Fruit fly (Drosophila melanogaster): ENCODE results near the gene CG12099.

The CG12099 gene

DNA sequence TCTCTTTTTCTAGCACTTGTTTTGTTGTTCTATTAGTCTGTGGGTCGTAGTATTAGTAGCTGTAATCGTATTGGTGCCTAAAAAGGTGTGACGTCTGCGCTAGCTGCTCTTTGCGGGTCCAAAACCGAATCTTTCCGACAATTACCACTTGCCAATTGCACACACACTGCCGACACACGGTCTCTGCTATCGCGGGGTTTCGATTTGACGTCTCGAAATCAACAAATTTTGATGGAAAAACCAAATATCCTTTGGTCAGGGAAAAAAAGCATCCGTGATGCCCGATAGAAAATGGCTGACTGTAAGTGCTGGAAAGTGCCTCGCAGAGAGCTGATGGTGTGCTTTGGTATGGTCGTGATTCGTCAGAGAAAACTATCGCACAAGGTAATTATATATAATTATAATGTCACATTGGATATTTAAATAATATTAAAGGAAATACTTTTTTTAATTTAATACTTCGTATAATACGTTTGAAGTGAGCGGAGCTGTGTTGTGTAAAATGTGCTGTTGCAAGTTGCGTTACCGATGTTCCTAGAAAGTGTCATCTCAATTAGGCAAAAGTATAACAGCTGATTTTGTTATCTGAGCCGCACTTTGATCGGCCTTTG lies at the start of gene CG12099, which contains the start of gene Pex10 (continued):
- TF ChIP-seq Fer1 (GFP tag; optimal IDR thresholded peaks at IDR 0.05) (peak; percentile 80), CG16779 (GFP tag; IDR thresholded peaks at IDR 0.05) (peak; percentile 83), sna (GFP tag; IDR thresholded peaks at IDR 0.05; ENCODE audit: partially characterized antibody) (peak; percentile 95), CG12744 (GFP tag; optimal IDR thresholded peaks at IDR 0.05) (peak; percentile 28), CG6683 (GFP tag; optimal IDR thresholded peaks at IDR 0.05) (peak; percentile 59), mirr (GFP tag; optimal IDR thresholded peaks at IDR 0.05) (peak; percentile 79), CG1832 (GFP tag; optimal IDR thresholded peaks at IDR 0.05) (no peak), psq (GFP tag; optimal IDR thresholded peaks at IDR 0.05) (peak; percentile 72), tin (GFP tag; optimal IDR thresholded peaks at IDR 0.05) (peak; percentile 91), disco-r (GFP tag; optimal IDR thresholded peaks at IDR 0.05) (peak; percentile 13), kah (GFP tag; optimal IDR thresholded peaks at IDR 0.05) (peak; percentile 41), usp (GFP tag; optimal IDR thresholded peaks at IDR 0.05) (no peak), CG11560 (tag; IDR thresholded peaks at IDR 0.05) (peak; percentile 83), CG1602 (GFP tag; optimal IDR thresholded peaks at IDR 0.05) (peak; percentile 90), CG17568 (GFP tag; optimal IDR thresholded peaks at IDR 0.05) (no peak), CG4424 (GFP tag; optimal IDR thresholded peaks at IDR 0.05) (peak; percentile 91), CG6175 (GFP tag; IDR thresholded peaks at IDR 0.05) (peak; percentile 84), nerfin-1 (tag; optimal IDR thresholded peaks at IDR 0.05) (peak; percentile 82), CG7372 (GFP tag; IDR thresholded peaks at IDR 0.05) (peak; percentile 91), nom (GFP tag; optimal IDR thresholded peaks at IDR 0.05) (peak; percentile 47), br (optimal IDR thresholded peaks at IDR 0.05) (no peak), lbe (GFP tag; optimal IDR thresholded peaks at IDR 0.05) (peak; percentile 82), CG10959 (GFP tag; IDR thresholded peaks at IDR 0.05) (peak; percentile 88), CG3847 (GFP tag; IDR thresholded peaks at IDR 0.05) (peak; percentile 97), Sry-β (GFP tag; optimal IDR thresholded peaks at IDR 0.05) (peak; percentile 64), CG12769 (tag; optimal IDR thresholded peaks at IDR 0.05) (no peak), CG5180 (GFP tag; optimal IDR thresholded peaks at IDR 0.05) (no peak), Fer2 (tag; optimal IDR thresholded peaks at IDR 0.05) (peak; percentile 81), pros (GFP tag; optimal IDR thresholded peaks at IDR 0.05) (peak; percentile 32), unpg (GFP tag; optimal IDR thresholded peaks at IDR 0.05) (peak; percentile 86), CG6689 (GFP tag; IDR thresholded peaks at IDR 0.05) (peak; percentile 91), nerfin-2 (GFP tag; IDR thresholded peaks at IDR 0.05; ENCODE audit: partially characterized antibody) (peak; percentile 80), CG15479 (GFP tag; optimal IDR thresholded peaks at IDR 0.05) (peak; percentile 30), CG33213 (GFP tag; optimal IDR thresholded peaks at IDR 0.05) (peak; percentile 59), Gug (GFP tag; IDR thresholded peaks at IDR 0.05) (peak; percentile 89), CG15696 (tag; optimal IDR thresholded peaks at IDR 0.05) (peak; percentile 91), CG2202 (tag; optimal IDR thresholded peaks at IDR 0.05) (peak; percentile 69), Hr51 (GFP tag; optimal IDR thresholded peaks at IDR 0.05) (peak; percentile 84 to 85), Pdp1 (GFP tag; optimal IDR thresholded peaks at IDR 0.05) (peak; percentile 53 to 74), CG11695 (GFP tag; IDR thresholded peaks at IDR 0.05) (peak; percentile 84), CG10979 (tag; optimal IDR thresholded peaks at IDR 0.05) (peak; percentile 76), Atf-2 (GFP tag; optimal IDR thresholded peaks at IDR 0.05) (no peak), CG10274 (GFP tag; optimal IDR thresholded peaks at IDR 0.05) (peak; percentile 63), slou (GFP tag; optimal IDR thresholded peaks at IDR 0.05) (peak; percentile 89), CG32767 (GFP tag; IDR thresholded peaks at IDR 0.05) (peak; percentile 84), luna (GFP tag; optimal IDR thresholded peaks at IDR 0.05) (no peak), ftz-f1 (GFP tag; optimal IDR thresholded peaks at IDR 0.05) (peak; percentile 15), CG11093 (GFP tag; IDR thresholded peaks at IDR 0.05) (peak; percentile 78; the same call in 2 of the 3 replicates), CG6813 (GFP tag; optimal IDR thresholded peaks at IDR 0.05) (peak; percentile 32), esg (GFP tag; conservative IDR thresholded peaks at IDR 0.05) (peak; percentile 91)
